Fruit fly (Drosophila melanogaster): Measurements from ENCODE around the gene Prp40.

The Prp40 gene

DNA sequence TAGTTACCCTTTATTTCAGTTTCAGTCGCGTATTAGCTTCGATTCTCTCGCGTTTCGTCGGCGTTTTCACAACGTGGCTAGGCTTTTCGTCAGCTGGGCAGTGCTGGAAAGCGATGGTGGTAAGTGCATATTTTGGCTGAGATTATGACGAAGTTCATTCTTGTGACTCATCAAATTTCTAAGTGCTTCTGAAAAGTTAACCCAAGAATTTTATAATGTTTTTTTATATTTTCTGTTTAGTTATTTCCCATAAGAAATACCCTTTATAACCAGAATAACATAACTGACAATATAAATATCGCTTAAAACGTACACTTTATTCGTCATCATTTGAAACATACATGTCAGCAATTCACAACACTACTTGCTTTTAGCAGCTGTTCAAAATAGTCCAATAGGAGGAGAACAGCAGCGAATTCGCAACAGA lies 14.1 kb downstream of the Prp40 start, which contains the start of the genes CG17260 and SerRS (continued):
- TF ChIP-seq E2f2 (GFP tag; IDR thresholded peaks at IDR 0.05) (peak; percentile 71), CG12219 (GFP tag; optimal IDR thresholded peaks at IDR 0.05) (peak; percentile 67), NK7.1 (GFP tag; optimal IDR thresholded peaks at IDR 0.05) (peak; percentile 91), Lpt (GFP tag; optimal IDR thresholded peaks at IDR 0.05) (no peak), ssp (GFP tag; IDR thresholded peaks at IDR 0.05) (peak; percentile 90), CG12236 (GFP tag; optimal IDR thresholded peaks at IDR 0.05) (peak; percentile 71), ems (GFP tag; optimal IDR thresholded peaks at IDR 0.05) (peak; percentile 84), al (GFP tag; IDR thresholded peaks at IDR 0.05) (peak; percentile 95), ase (GFP tag; IDR thresholded peaks at IDR 0.05) (peak; percentile 92), dmrt11E (tag; optimal IDR thresholded peaks at IDR 0.05) (peak; percentile 85), CG17186 (GFP tag; optimal IDR thresholded peaks at IDR 0.05) (peak; percentile 74), pros (GFP tag; optimal IDR thresholded peaks at IDR 0.05) (no peak), Hsf (GFP tag; optimal IDR thresholded peaks at IDR 0.05) (peak; percentile 97), CG2129 (GFP tag; IDR thresholded peaks at IDR 0.05; ENCODE audit: partially characterized antibody) (no peak), Sry-δ (GFP tag; optimal IDR thresholded peaks at IDR 0.05) (peak; percentile 66), sna (GFP tag; IDR thresholded peaks at IDR 0.05; ENCODE audit: partially characterized antibody) (no peak), chm (GFP tag; IDR thresholded peaks at IDR 0.05) (peak; percentile 36; the same call in 1 of the 2 replicates), CG1603 (tag; optimal IDR thresholded peaks at IDR 0.05) (peak; percentile 81), CG31388 (GFP tag; optimal IDR thresholded peaks at IDR 0.05) (peak; percentile 80), CG14860 (GFP tag; IDR thresholded peaks at IDR 0.05; ENCODE audit: partially characterized antibody) (no peak), dm (GFP tag; optimal IDR thresholded peaks at IDR 0.05) (peak; percentile 94), CG17829 (tag; optimal IDR thresholded peaks at IDR 0.05) (peak; percentile 92), lmd (GFP tag; IDR thresholded peaks at IDR 0.05) (peak; percentile 96), Abd-B (GFP tag; optimal IDR thresholded peaks at IDR 0.05) (peak; percentile 92), cg (GFP tag; optimal IDR thresholded peaks at IDR 0.05) (no peak), Nf-YA (GFP tag; IDR thresholded peaks at IDR 0.05) (peak; percentile 67; the same call in 1 of the 2 replicates), CG2678 (tag; optimal IDR thresholded peaks at IDR 0.05) (peak; percentile 94), onecut (GFP tag; IDR thresholded peaks at IDR 0.05) (peak; percentile 67), CG7372 (GFP tag; IDR thresholded peaks at IDR 0.05) (peak; percentile 88), CG6175 (GFP tag; IDR thresholded peaks at IDR 0.05) (peak; percentile 82), so (GFP tag; IDR thresholded peaks at IDR 0.05) (peak; percentile 83; the same call in 1 of the 3 replicates), cad (GFP tag; optimal IDR thresholded peaks at IDR 0.05) (no peak), wdn (GFP tag; IDR thresholded peaks at IDR 0.05) (peak; percentile 88), Dll (GFP tag; IDR thresholded peaks at IDR 0.05; ENCODE audit: partially characterized antibody) (peak; percentile 69), CG6654 (GFP tag; optimal IDR thresholded peaks at IDR 0.05) (peak; percentile 65), Oaz (GFP tag; IDR thresholded peaks at IDR 0.05) (peak; percentile 75), sisA (GFP tag; IDR thresholded peaks at IDR 0.05) (peak; percentile 94), Jarid2 (GFP tag; optimal IDR thresholded peaks at IDR 0.05) (peak; percentile 61), ab (GFP tag; optimal IDR thresholded peaks at IDR 0.05) (peak; percentile 7), dimm (GFP tag; IDR thresholded peaks at IDR 0.05) (peak; percentile 73), CG4360 (GFP tag; IDR thresholded peaks at IDR 0.05) (no peak), psq (GFP tag; optimal IDR thresholded peaks at IDR 0.05) (peak; percentile 90), grau (tag; optimal IDR thresholded peaks at IDR 0.05) (peak; percentile 92), CG15269 (tag; optimal IDR thresholded peaks at IDR 0.05) (peak; percentile 90), Meics (GFP tag; optimal IDR thresholded peaks at IDR 0.05) (peak; percentile 100), CG16813 (GFP tag; IDR thresholded peaks at IDR 0.05; ENCODE audit: partially characterized antibody) (peak; percentile 61), D19A (tag; optimal IDR thresholded peaks at IDR 0.05) (no peak), grn (GFP tag; optimal IDR thresholded peaks at IDR 0.05) (peak; percentile 61), gce (GFP tag; IDR thresholded peaks at IDR 0.05) (peak; percentile 63; the same call in 1 of the 3 replicates), wek (GFP tag; optimal IDR thresholded peaks at IDR 0.05) (no peak), Lim3 (GFP tag; IDR thresholded peaks at IDR 0.05) (peak; percentile 57; the same call in 1 of the 2 replicates)
